Fruit fly (Drosophila melanogaster): ENCODE results near the gene CG3106.
A peak's percentile ranks its signal among the peaks of the same experiment; 100 is the strongest.

Gene CG3106

DNA sequence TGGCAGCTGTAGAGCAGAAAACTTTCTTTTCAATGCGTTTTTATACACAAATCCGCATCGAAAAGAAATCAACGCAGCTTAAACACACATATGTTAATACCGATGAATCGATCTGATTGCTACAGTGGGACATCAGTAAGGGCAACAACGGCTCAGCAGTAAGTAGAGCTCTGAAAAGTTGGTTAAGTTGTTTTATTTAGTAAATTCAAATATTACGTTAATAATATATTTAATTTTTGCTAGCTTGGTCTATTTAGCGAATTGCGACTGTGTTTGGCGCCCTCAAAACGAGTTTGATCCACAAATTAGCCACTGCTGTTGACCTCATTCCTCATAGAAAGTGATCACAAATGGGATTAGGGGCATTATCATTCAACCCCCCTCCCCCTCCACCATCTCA is 10.7 kb downstream of the CG3106 start (continued):
- peak; percentile 40; the same call in 1 of the 3 replicates for TF ChIP-seq CG17361 (GFP tag; IDR thresholded peaks at IDR 0.05)
- TF ChIP-seq CG11085 (GFP tag; IDR thresholded peaks at IDR 0.05): no peak
- no peak for TF ChIP-seq CG8290 (GFP tag; optimal IDR thresholded peaks at IDR 0.05)
- no peak for TF ChIP-seq CG8290 (tag; optimal IDR thresholded peaks at IDR 0.05)
- peak; percentile 67; the same call in 1 of the 3 replicates for TF ChIP-seq ken (GFP tag; IDR thresholded peaks at IDR 0.05)
- no peak for TF ChIP-seq Pdp1 (GFP tag; optimal IDR thresholded peaks at IDR 0.05)
- no peak for TF ChIP-seq Scr (GFP tag; IDR thresholded peaks at IDR 0.05; ENCODE audit: partially characterized antibody)
- TF ChIP-seq Lpt (GFP tag; optimal IDR thresholded peaks at IDR 0.05): no peak
- TF ChIP-seq ac (GFP tag; optimal IDR thresholded peaks at IDR 0.05): no peak
- TF ChIP-seq CHES-1-like (GFP tag; optimal IDR thresholded peaks at IDR 0.05): no peak
- no peak for TF ChIP-seq Tbp (GFP tag; optimal IDR thresholded peaks at IDR 0.05)
- TF ChIP-seq hth (optimal IDR thresholded peaks at IDR 0.05): no peak
- TF ChIP-seq fd96Cb (tag; optimal IDR thresholded peaks at IDR 0.05): peak; percentile 57
- TF ChIP-seq CG1647 (GFP tag; optimal IDR thresholded peaks at IDR 0.05): no peak
- TF ChIP-seq CG3726 (GFP tag; IDR thresholded peaks at IDR 0.05): 0 out of 3 replicates have a peak, but pooled peaks have one; percentile 13
- TF ChIP-seq Hr78 (GFP tag; optimal IDR thresholded peaks at IDR 0.05): peak in 1 of 2 experiments; percentile 36
- no peak for TF ChIP-seq CG18764 (GFP tag; optimal IDR thresholded peaks at IDR 0.05)
- no peak for TF ChIP-seq tna (GFP tag; IDR thresholded peaks at IDR 0.05; ENCODE audit: partially characterized antibody)
- peak; percentile 27 for TF ChIP-seq run (tag; optimal IDR thresholded peaks at IDR 0.05)
- TF ChIP-seq CG17186 (GFP tag; optimal IDR thresholded peaks at IDR 0.05): no peak
- no peak for TF ChIP-seq Nf-YC (tag; optimal IDR thresholded peaks at IDR 0.05)
- no peak for TF ChIP-seq BtbVII (GFP tag; optimal IDR thresholded peaks at IDR 0.05)
- TF ChIP-seq kah (GFP tag; optimal IDR thresholded peaks at IDR 0.05): peak; percentile 48
- TF ChIP-seq Aef1 (GFP tag; IDR thresholded peaks at IDR 0.05): peak; percentile 44; the same call in 1 of the 3 replicates
- TF ChIP-seq D19A (tag; optimal IDR thresholded peaks at IDR 0.05): peak; percentile 46
- no peak for TF ChIP-seq Dll (GFP tag; IDR thresholded peaks at IDR 0.05; ENCODE audit: partially characterized antibody)
- TF ChIP-seq sr (GFP tag; IDR thresholded peaks at IDR 0.05): no peak
- TF ChIP-seq CG7357 (GFP tag; IDR thresholded peaks at IDR 0.05): no peak
- TF ChIP-seq CG4854 (GFP tag; optimal IDR thresholded peaks at IDR 0.05): no peak
- peak; percentile 74 for TF ChIP-seq sens-2 (GFP tag; IDR thresholded peaks at IDR 0.05)
- peak; percentile 3 for TF ChIP-seq CG9727 (GFP tag; optimal IDR thresholded peaks at IDR 0.05)
- no peak for TF ChIP-seq da (GFP tag; optimal IDR thresholded peaks at IDR 0.05)
- peak; percentile 36; the same call in 1 of the 2 replicates for TF ChIP-seq CG14667 (GFP tag; IDR thresholded peaks at IDR 0.05)
- no peak for TF ChIP-seq CG15696 (tag; optimal IDR thresholded peaks at IDR 0.05)
- peak; percentile 48 for TF ChIP-seq CG3407 (GFP tag; optimal IDR thresholded peaks at IDR 0.05)
- TF ChIP-seq Dip3 (GFP tag; optimal IDR thresholded peaks at IDR 0.05): no peak
- TF ChIP-seq eve (GFP tag; optimal IDR thresholded peaks at IDR 0.05): peak in 1 of 2 experiments; percentile 77
- TF ChIP-seq Vsx1 (GFP tag; optimal IDR thresholded peaks at IDR 0.05): peak; percentile 81
- TF ChIP-seq luna (GFP tag; optimal IDR thresholded peaks at IDR 0.05): no peak
- peak; percentile 49; the same call in 1 of the 2 replicates for TF ChIP-seq Ada2b (GFP tag; IDR thresholded peaks at IDR 0.05)
- peak; percentile 69 for TF ChIP-seq CG32772 (GFP tag; IDR thresholded peaks at IDR 0.05)
- TF ChIP-seq CG7963 (GFP tag; IDR thresholded peaks at IDR 0.05; ENCODE audit: partially characterized antibody): no peak
- peak; percentile 64 for TF ChIP-seq CG7839 (tag; optimal IDR thresholded peaks at IDR 0.05)
- no peak for TF ChIP-seq CG9797 (GFP tag; optimal IDR thresholded peaks at IDR 0.05)
- TF ChIP-seq CrebB (tag; optimal IDR thresholded peaks at IDR 0.05): no peak
- TF ChIP-seq CG8359 (GFP tag; optimal IDR thresholded peaks at IDR 0.05; ENCODE audit: borderline replicate concordance): peak; percentile 22
- TF ChIP-seq nerfin-1 (tag; optimal IDR thresholded peaks at IDR 0.05): peak; percentile 38
- TF ChIP-seq ind (GFP tag; optimal IDR thresholded peaks at IDR 0.05): peak; percentile 59
- TF ChIP-seq CG12659 (GFP tag; optimal IDR thresholded peaks at IDR 0.05): peak; percentile 32
- TF ChIP-seq vvl (GFP tag; IDR thresholded peaks at IDR 0.05): peak; percentile 79
- no peak for TF ChIP-seq CG17912 (GFP tag; optimal IDR thresholded peaks at IDR 0.05)
